Worm (Caenorhabditis elegans): Measurements from ENCODE around the gene F55D1.1.

ce11 chrX:5478875-5479274 is 10.8 kb upstream of the F55D1.1 start:
- no peak for TF ChIP-seq C34B4.2 (tag; optimal IDR thresholded peaks at IDR 0.05)
- TF ChIP-seq mep-1 (tag; optimal IDR thresholded peaks at IDR 0.05) = no peak
- TF ChIP-seq fos-1 (tag; optimal IDR thresholded peaks at IDR 0.05) = no peak
